Fruit fly (Drosophila melanogaster): ENCODE data around the gene Gba1b.

Gene Gba1b

DNA sequence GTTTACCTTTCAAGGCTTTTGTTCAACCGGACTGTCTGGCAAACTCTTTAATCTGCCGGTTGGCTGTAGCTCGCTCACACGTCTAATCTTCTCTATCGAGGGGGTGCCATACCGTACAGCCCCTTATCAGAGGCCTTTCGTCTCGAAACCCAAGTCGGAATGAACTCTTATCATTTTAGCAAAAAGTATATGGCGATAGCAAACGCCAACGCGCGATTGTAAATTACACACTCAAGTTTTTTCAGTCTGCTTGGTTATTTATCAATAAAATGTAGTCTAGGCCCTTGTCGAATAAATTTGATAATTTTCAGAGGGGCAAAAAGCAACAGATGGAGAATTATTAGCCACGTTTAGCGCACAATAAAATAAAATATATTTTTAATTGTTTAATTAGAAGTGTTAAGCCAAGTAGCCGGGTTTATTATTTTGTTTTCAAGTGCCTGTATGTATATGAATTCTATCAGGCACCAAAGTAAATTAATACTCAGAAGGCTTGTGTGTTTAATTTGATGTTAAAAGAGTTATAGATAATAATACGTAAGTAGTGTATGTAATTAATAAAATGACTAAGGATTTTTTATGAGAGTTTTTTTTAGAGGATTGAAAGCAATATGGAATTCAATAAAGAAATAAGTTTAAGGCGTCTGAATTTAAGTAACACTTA is 20.4 kb downstream of the Gba1b start (continued):
- TF ChIP-seq CG6854 (GFP tag; optimal IDR thresholded peaks at IDR 0.05) (no peak), tin (GFP tag; optimal IDR thresholded peaks at IDR 0.05) (no peak), CG15601 (tag; optimal IDR thresholded peaks at IDR 0.05) (no peak), Atf6 (GFP tag; IDR thresholded peaks at IDR 0.05) (0 out of 2 replicates have a peak, but pooled peaks have one; percentile 31), slou (GFP tag; optimal IDR thresholded peaks at IDR 0.05) (no peak), GATAe (GFP tag; conservative IDR thresholded peaks at IDR 0.05) (peak; percentile 87), lab (GFP tag; optimal IDR thresholded peaks at IDR 0.05) (peak; percentile 39), CG3065 (GFP tag; optimal IDR thresholded peaks at IDR 0.05) (no peak), CG2678 (tag; optimal IDR thresholded peaks at IDR 0.05) (no peak), ato (GFP tag; IDR thresholded peaks at IDR 0.05; ENCODE audit: partially characterized antibody) (no peak)

DNA sequence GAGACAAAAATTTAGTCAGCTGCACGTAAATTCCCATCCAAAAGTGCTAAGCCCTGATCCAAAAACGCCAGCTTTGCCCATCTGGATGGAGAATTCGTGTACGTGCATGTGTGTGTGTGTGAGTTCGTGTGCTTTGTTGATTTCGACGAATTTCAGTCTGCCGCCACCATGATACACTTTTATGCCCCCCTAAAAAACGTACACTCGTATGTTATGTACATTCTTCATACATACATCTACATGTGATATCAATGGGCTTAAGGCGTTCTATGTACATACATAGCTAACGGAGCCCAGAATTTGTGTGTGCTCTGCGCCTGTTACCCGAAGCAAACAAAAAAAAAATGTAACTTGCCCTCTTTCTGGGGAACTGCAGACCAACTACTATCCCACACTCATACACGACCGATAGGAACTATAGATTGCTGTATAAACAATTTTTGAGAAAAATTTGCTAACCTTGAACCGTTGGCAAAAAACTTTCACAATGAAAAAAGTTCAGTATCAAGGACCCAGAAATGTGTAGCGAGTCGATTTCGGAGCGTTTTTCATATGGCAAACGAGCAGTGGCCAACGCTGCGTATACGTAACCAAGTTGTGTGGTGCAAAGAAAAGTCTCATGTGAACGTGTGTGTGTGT is 21.2 kb downstream of the Gba1b start:
- TF ChIP-seq CG4328 (GFP tag; optimal IDR thresholded peaks at IDR 0.05) (peak; percentile 34), CG31224 (GFP tag; IDR thresholded peaks at IDR 0.05) (peak; percentile 100), h (optimal IDR thresholded peaks at IDR 0.05) (no peak), CG8290 (GFP tag; optimal IDR thresholded peaks at IDR 0.05) (no peak), CG8290 (tag; optimal IDR thresholded peaks at IDR 0.05) (peak in 1 of 2 experiments; percentile 65), CG14050 (GFP tag; IDR thresholded peaks at IDR 0.05) (no peak), Fer3 (tag; optimal IDR thresholded peaks at IDR 0.05) (peak; percentile 30), pnt (GFP tag; optimal IDR thresholded peaks at IDR 0.05) (no peak), Adf1 (GFP tag; IDR thresholded peaks at IDR 0.05) (peak; percentile 17; the same call in 1 of the 2 replicates), Med (GFP tag) (peak; percentile 72), dmrt11E (tag; optimal IDR thresholded peaks at IDR 0.05) (no peak), nau (GFP tag; optimal IDR thresholded peaks at IDR 0.05) (peak; percentile 40), ATbp (GFP tag; optimal IDR thresholded peaks at IDR 0.05) (peak; percentile 39), Fer1 (GFP tag; optimal IDR thresholded peaks at IDR 0.05) (peak; percentile 60), CG15269 (tag; optimal IDR thresholded peaks at IDR 0.05) (peak; percentile 9), CG4707 (GFP tag; optimal IDR thresholded peaks at IDR 0.05) (no peak), Scr (GFP tag; IDR thresholded peaks at IDR 0.05; ENCODE audit: partially characterized antibody) (peak; percentile 21; the same call in 1 of the 2 replicates), lbe (GFP tag; optimal IDR thresholded peaks at IDR 0.05) (peak; percentile 17), Sin3A (optimal IDR thresholded peaks at IDR 0.05) (no peak), abd-A (tag; optimal IDR thresholded peaks at IDR 0.05) (peak; percentile 71), B-H2 (GFP tag; optimal IDR thresholded peaks at IDR 0.05) (peak; percentile 66), CoRest (tag; optimal IDR thresholded peaks at IDR 0.05) (peak; percentile 20), CG9215 (GFP tag; IDR thresholded peaks at IDR 0.05) (no peak), CG10543 (GFP tag; optimal IDR thresholded peaks at IDR 0.05) (peak; percentile 86), CG3163 (GFP tag; optimal IDR thresholded peaks at IDR 0.05) (no peak), pho (GFP tag; optimal IDR thresholded peaks at IDR 0.05) (peak; percentile 2), CG9727 (GFP tag; optimal IDR thresholded peaks at IDR 0.05) (peak; percentile 13), CG18619 (GFP tag; optimal IDR thresholded peaks at IDR 0.05) (peak; percentile 34), so (GFP tag; IDR thresholded peaks at IDR 0.05) (0 out of 3 replicates have a peak, but pooled peaks have one; percentile 9), tin (GFP tag; optimal IDR thresholded peaks at IDR 0.05) (no peak), chinmo (GFP tag; IDR thresholded peaks at IDR 0.05; ENCODE audit: partially characterized antibody) (0 out of 4 replicates have a peak, but pooled peaks have one; percentile 32), CG17612 (GFP tag; IDR thresholded peaks at IDR 0.05) (0 out of 2 replicates have a peak, but pooled peaks have one; percentile 7), ac (GFP tag; optimal IDR thresholded peaks at IDR 0.05) (no peak), mirr (GFP tag; optimal IDR thresholded peaks at IDR 0.05) (peak; percentile 63), pfk (GFP tag; optimal IDR thresholded peaks at IDR 0.05) (peak; percentile 34), CG10431 (GFP tag; optimal IDR thresholded peaks at IDR 0.05) (peak; percentile 52), fd64A (GFP tag; optimal IDR thresholded peaks at IDR 0.05) (peak; percentile 42), CG12299 (tag; optimal IDR thresholded peaks at IDR 0.05) (peak; percentile 30), Atf6 (GFP tag; IDR thresholded peaks at IDR 0.05) (peak; percentile 49; the same call in 1 of the 2 replicates)
